Fruit fly (Drosophila melanogaster): ENCODE measurements around the gene CG33128.

Gene CG33128

dm6 chr2L:1500312-1500711 lies 6.4 kb downstream of the CG33128 start, which contains the start of gene CG18131:
CG18131 (minus strand) TSS chr2L:1500608.
- TF ChIP-seq ttk (optimal IDR thresholded peaks at IDR 0.05) (no peak), psq (optimal IDR thresholded peaks at IDR 0.05) (no peak), Myc (optimal IDR thresholded peaks at IDR 0.05) (no peak), Sin3A (optimal IDR thresholded peaks at IDR 0.05) (no peak), h (optimal IDR thresholded peaks at IDR 0.05) (no peak), insv (optimal IDR thresholded peaks at IDR 0.05) (no peak)

dm6 chr2L:1502459-1503101 lies 8.7 kb downstream of the CG33128 start, which contains the start of gene CG7420:
CG7420 (minus strand) TSS chr2L:1502904.
- no peak for TF ChIP-seq Myc (optimal IDR thresholded peaks at IDR 0.05)
- no peak for TF ChIP-seq h (optimal IDR thresholded peaks at IDR 0.05)
- TF ChIP-seq Sin3A (optimal IDR thresholded peaks at IDR 0.05), result no peak
- TF ChIP-seq insv (optimal IDR thresholded peaks at IDR 0.05), result no peak
- no peak for TF ChIP-seq ttk (optimal IDR thresholded peaks at IDR 0.05)
- no peak for TF ChIP-seq psq (optimal IDR thresholded peaks at IDR 0.05)

DNA sequence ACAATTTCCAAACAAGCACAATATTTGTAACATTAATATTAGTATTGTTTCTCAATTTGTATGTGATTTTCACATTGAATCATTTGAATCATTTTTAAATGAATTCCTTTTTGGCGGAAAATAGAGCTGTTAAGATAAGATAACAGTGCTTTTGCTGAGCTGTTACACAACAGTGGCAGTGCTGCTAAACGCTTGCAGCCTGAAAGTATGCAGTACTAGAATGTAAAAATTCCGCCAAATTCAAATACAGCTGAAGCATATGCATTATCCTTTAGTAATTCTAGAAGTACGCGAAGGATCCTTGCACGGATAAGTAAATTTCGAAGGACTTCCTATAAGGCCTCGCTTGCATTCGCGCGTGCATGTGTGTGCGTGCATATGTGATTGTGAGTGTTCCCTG lies 10.4 kb downstream of the CG33128 start:
- no peak for TF ChIP-seq Sin3A (optimal IDR thresholded peaks at IDR 0.05)
- TF ChIP-seq Myc (optimal IDR thresholded peaks at IDR 0.05), result no peak
- no peak for TF ChIP-seq psq (optimal IDR thresholded peaks at IDR 0.05)
- TF ChIP-seq h (optimal IDR thresholded peaks at IDR 0.05), result no peak
- TF ChIP-seq ttk (optimal IDR thresholded peaks at IDR 0.05), result no peak
- no peak for TF ChIP-seq insv (optimal IDR thresholded peaks at IDR 0.05)

- TF ChIP-seq psq (optimal IDR thresholded peaks at IDR 0.05) (no peak), ttk (optimal IDR thresholded peaks at IDR 0.05) (no peak), h (optimal IDR thresholded peaks at IDR 0.05) (no peak), Sin3A (optimal IDR thresholded peaks at IDR 0.05) (no peak), Myc (optimal IDR thresholded peaks at IDR 0.05) (no peak), insv (optimal IDR thresholded peaks at IDR 0.05) (no peak)
Observed at dm6 chr2L:1509748-1510147, 15.9 kb downstream of the CG33128 start.

dm6 chr2L:1517378-1517777 lies 23.5 kb downstream of the CG33128 start, which contains the start of gene CG18132:
CG18132 (minus strand) TSS chr2L:1517478.
- TF ChIP-seq ttk (optimal IDR thresholded peaks at IDR 0.05) (no peak), Myc (optimal IDR thresholded peaks at IDR 0.05) (no peak), insv (optimal IDR thresholded peaks at IDR 0.05) (no peak), psq (optimal IDR thresholded peaks at IDR 0.05) (no peak), Sin3A (optimal IDR thresholded peaks at IDR 0.05) (no peak), h (optimal IDR thresholded peaks at IDR 0.05) (no peak)

- TF ChIP-seq Sin3A (optimal IDR thresholded peaks at IDR 0.05) (no peak), h (optimal IDR thresholded peaks at IDR 0.05) (no peak), ttk (optimal IDR thresholded peaks at IDR 0.05) (no peak)
Observed at dm6 chr2L:1518022-1518421, 24.2 kb downstream of the CG33128 start, which contains the start of gene halo. halo (minus strand) TSS chr2L:1518148.

DNA sequence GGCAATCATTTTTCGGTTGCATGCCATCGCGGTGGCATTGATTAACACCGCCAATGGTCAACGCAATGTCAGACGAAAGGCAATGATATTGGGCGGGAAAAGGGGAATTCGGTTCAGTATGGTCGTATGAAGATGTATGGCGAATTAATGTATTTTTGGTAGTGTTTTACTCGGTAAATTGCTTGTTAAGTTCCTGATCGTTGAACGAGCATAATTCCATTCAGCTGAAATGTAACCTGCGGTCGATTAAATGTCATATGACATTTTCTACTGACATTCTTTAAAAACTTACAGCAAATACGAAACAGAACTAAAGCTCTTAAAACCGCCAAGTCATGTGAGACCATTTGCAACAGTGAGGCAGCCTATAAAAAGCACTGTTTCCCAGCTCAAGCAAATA lies 26.3 kb downstream of the CG33128 start, which contains the start of gene Or22a:
Gene Or22a, plus strand, starts transcription at position 301 of the 400 bp plus-strand sequence.
- TF ChIP-seq Myc (optimal IDR thresholded peaks at IDR 0.05) (no peak), h (optimal IDR thresholded peaks at IDR 0.05) (no peak), Sin3A (optimal IDR thresholded peaks at IDR 0.05) (no peak), psq (optimal IDR thresholded peaks at IDR 0.05) (no peak), insv (optimal IDR thresholded peaks at IDR 0.05) (no peak), ttk (optimal IDR thresholded peaks at IDR 0.05) (no peak)

- TF ChIP-seq Myc (optimal IDR thresholded peaks at IDR 0.05) (no peak), ttk (optimal IDR thresholded peaks at IDR 0.05) (no peak), psq (optimal IDR thresholded peaks at IDR 0.05) (no peak), Sin3A (optimal IDR thresholded peaks at IDR 0.05) (no peak), insv (optimal IDR thresholded peaks at IDR 0.05) (no peak), h (optimal IDR thresholded peaks at IDR 0.05) (no peak)
Observed at dm6 chr2L:1522397-1522796, 28.5 kb downstream of the CG33128 start, which contains the start of gene Or22b. Or22b (plus strand) TSS chr2L:1522697.

DNA sequence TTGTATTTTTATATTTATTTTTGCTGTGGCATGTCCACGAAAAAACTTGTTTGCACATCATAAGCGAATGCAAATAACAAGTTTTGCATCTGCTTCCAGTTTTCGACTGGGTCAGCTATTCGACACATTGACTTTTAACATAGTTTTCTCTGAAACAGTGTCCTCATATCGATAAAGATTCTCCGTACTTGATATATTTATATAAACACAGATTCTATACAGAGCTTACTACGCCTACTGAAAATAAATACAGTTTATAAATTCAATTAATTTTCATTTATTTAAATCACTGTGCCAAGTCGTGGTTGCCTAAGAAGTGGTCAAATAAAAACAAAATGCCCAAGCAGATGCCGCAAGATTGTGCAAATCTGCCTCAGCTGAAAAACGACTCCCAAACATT lies 41.4 kb downstream of the CG33128 start:
- TF ChIP-seq Myc (optimal IDR thresholded peaks at IDR 0.05) (no peak), Sin3A (optimal IDR thresholded peaks at IDR 0.05) (no peak), insv (optimal IDR thresholded peaks at IDR 0.05) (no peak), ttk (optimal IDR thresholded peaks at IDR 0.05) (no peak), h (optimal IDR thresholded peaks at IDR 0.05) (no peak), psq (optimal IDR thresholded peaks at IDR 0.05) (no peak)

DNA sequence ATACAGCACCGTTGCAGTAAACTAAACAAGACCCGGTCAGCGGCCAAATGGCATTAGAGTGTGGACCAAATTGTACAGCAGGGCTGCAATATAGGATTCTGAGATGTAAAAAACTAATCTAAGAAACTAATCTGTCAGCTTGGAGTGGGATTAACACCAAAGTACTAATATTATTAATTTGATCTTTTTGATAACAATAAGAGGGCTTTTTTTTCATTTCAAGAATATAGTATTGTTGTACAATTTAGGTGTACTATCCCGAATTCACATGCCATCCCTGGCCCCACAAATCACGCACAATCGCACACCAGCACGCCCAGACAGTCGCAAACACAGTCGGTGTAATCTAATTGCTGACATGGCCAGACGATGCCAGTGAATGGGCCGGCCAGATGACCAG lies 44.3 kb downstream of the CG33128 start:
- no peak for TF ChIP-seq insv (optimal IDR thresholded peaks at IDR 0.05)
- TF ChIP-seq Sin3A (optimal IDR thresholded peaks at IDR 0.05), result no peak
- no peak for TF ChIP-seq h (optimal IDR thresholded peaks at IDR 0.05)
- TF ChIP-seq psq (optimal IDR thresholded peaks at IDR 0.05), result no peak
- TF ChIP-seq ttk (optimal IDR thresholded peaks at IDR 0.05), result no peak

Measured in Kc167 (cell line).